Fruit fly (Drosophila melanogaster): ENCODE results near the gene dachs.

- no peak for TF ChIP-seq CG12768 (GFP tag; optimal IDR thresholded peaks at IDR 0.05)
- TF ChIP-seq CG7045 (GFP tag; optimal IDR thresholded peaks at IDR 0.05) = no peak
- no peak for TF ChIP-seq CG7101 (tag; optimal IDR thresholded peaks at IDR 0.05)
- no peak for TF ChIP-seq CG11617 (GFP tag; optimal IDR thresholded peaks at IDR 0.05)
- no peak for TF ChIP-seq CG14711 (tag; optimal IDR thresholded peaks at IDR 0.05)
- no peak for TF ChIP-seq bab1 (GFP tag; optimal IDR thresholded peaks at IDR 0.05)
- TF ChIP-seq Crg-1 (GFP tag; optimal IDR thresholded peaks at IDR 0.05) = no peak
- TF ChIP-seq cnc (optimal IDR thresholded peaks at IDR 0.05) = no peak
- TF ChIP-seq cic (GFP tag; optimal IDR thresholded peaks at IDR 0.05) = no peak
Measured at dm6 chr2L:8418113-8418885, 48.3 kb upstream of the dachs start.
